Fruit fly (Drosophila melanogaster) whole organism, embryonic: ENCODE results near the gene Rab30.

Experiments used
- Ada2b ChIP-seq: fragments of 200-800 bp; sonication (Bioruptor generic); IDR thresholded peaks from 2 replicates; pipeline ENCODE4 v1.3.6; 2022; ENCODE audit warnings: missing biosample characterization, missing genetic modification characterization
- Atf6 ChIP-seq: fragments of 200-800 bp; sonication (Bioruptor generic); IDR thresholded peaks from 2 replicates; pipeline ENCODE4 v1.3.6; 2022; ENCODE audit warnings: missing biosample characterization, missing genetic modification characterization
- Bgb ChIP-seq: fragments of 200-800 bp; sonication (Bioruptor generic); IDR thresholded peaks from 2 replicates; pipeline ENCODE4 v1.3.6; 2022; ENCODE audit warnings: missing biosample characterization, missing genetic modification characterization; ENCODE audit not compliant: partially characterized antibody
- BtbVII ChIP-seq: fragments of 200-800 bp; sonication (Bioruptor generic); optimal IDR thresholded peaks from 3 replicates; lab custom pipeline; 2017; ENCODE audit warnings: missing biosample characterization, mild to moderate bottlenecking, missing genetic modification characterization
- CG10366 ChIP-seq: fragments of 200-800 bp; sonication (Bioruptor generic); IDR thresholded peaks from 2 replicates; pipeline ENCODE4 v1.3.6; 2022; ENCODE audit warnings: missing biosample characterization, missing genetic modification characterization
- CG11456 ChIP-seq: fragments of 200-800 bp; sonication (Bioruptor generic); IDR thresholded peaks from 3 replicates; pipeline ENCODE4 v1.3.6; 2022; ENCODE audit warnings: missing biosample characterization, missing genetic modification characterization
- CG13296 ChIP-seq: fragments of 200-800 bp; sonication (Bioruptor generic); optimal IDR thresholded peaks from 3 replicates; lab custom pipeline; 2018; ENCODE audit warnings: missing biosample characterization, mild to moderate bottlenecking, missing genetic modification characterization
- CG15011 ChIP-seq: fragments of 200-800 bp; sonication (Bioruptor generic); optimal IDR thresholded peaks from 3 replicates; lab custom pipeline; 2018; ENCODE audit warnings: missing biosample characterization, mild to moderate bottlenecking, missing genetic modification characterization
- CG15514 ChIP-seq: fragments of 200-800 bp; sonication (Bioruptor generic); optimal IDR thresholded peaks from 3 replicates; lab custom pipeline; 2017; ENCODE audit warnings: missing biosample characterization, missing genetic modification characterization, mild to moderate bottlenecking, moderate library complexity, missing genetic modification reagents
- CG17361 ChIP-seq: fragments of 200-800 bp; sonication (Bioruptor generic); IDR thresholded peaks from 3 replicates; pipeline ENCODE4 v1.3.6; 2022; ENCODE audit warnings: missing biosample characterization, missing genetic modification characterization
- CG17385 ChIP-seq: fragments of 200-800 bp; sonication (Bioruptor generic); optimal IDR thresholded peaks from 3 replicates; lab custom pipeline; 2018; ENCODE audit warnings: missing biosample characterization, mild to moderate bottlenecking, missing genetic modification characterization
- CG18011 ChIP-seq: fragments of 200-800 bp; sonication (Bioruptor generic); optimal IDR thresholded peaks from 2 replicates; lab custom pipeline; 2017; ENCODE audit warnings: missing biosample characterization, missing genetic modification characterization, mild to moderate bottlenecking, moderate library complexity, missing genotype
- CG34224 ChIP-seq: fragments of 200-800 bp; sonication (Bioruptor generic); IDR thresholded peaks from 3 replicates; pipeline ENCODE4 v1.3.6; 2022; ENCODE audit warnings: missing biosample characterization, missing genetic modification characterization; ENCODE audit not compliant: partially characterized antibody
- CG42726 ChIP-seq: fragments of 200-800 bp; sonication (Bioruptor generic); IDR thresholded peaks from 2 replicates; pipeline ENCODE4 v1.3.6; 2022; ENCODE audit warnings: missing biosample characterization, missing genetic modification characterization; ENCODE audit not compliant: partially characterized antibody
- CG4707 ChIP-seq: fragments of 200-800 bp; sonication (Bioruptor generic); optimal IDR thresholded peaks from 2 replicates; lab custom pipeline; 2018; ENCODE audit warnings: missing biosample characterization, mild to moderate bottlenecking, missing genetic modification characterization, moderate library complexity
- CG6254 ChIP-seq: fragments of 200-800 bp; sonication (Bioruptor generic); optimal IDR thresholded peaks from 3 replicates; lab custom pipeline; 2017; ENCODE audit warnings: mild to moderate bottlenecking, missing biosample characterization, missing genetic modification reagents, missing genetic modification characterization
- E2f1 ChIP-seq: fragments of 200-800 bp; sonication (Bioruptor generic); IDR thresholded peaks from 2 replicates; pipeline ENCODE4 v1.3.6; 2022; ENCODE audit warnings: missing biosample characterization, missing genetic modification characterization
- Hey ChIP-seq: fragments of 200-800 bp; sonication (Bioruptor generic); optimal IDR thresholded peaks from 3 replicates; lab custom pipeline; 2018; ENCODE audit warnings: missing biosample characterization, mild to moderate bottlenecking, missing genetic modification characterization
- Lim3 ChIP-seq: fragments of 200-800 bp; sonication (Bioruptor generic); IDR thresholded peaks from 2 replicates; pipeline ENCODE4 v1.3.6; 2022; ENCODE audit warnings: missing biosample characterization, missing genetic modification characterization
- NFAT ChIP-seq: fragments of 200-800 bp; sonication (Bioruptor generic); IDR thresholded peaks from 2 replicates; pipeline ENCODE4 v1.3.6; 2022; ENCODE audit warnings: missing biosample characterization, missing genetic modification characterization
- Neu2 ChIP-seq: fragments of 200-800 bp; sonication (Bioruptor generic); optimal IDR thresholded peaks from 3 replicates; lab custom pipeline; 2016; ENCODE audit warnings: missing biosample characterization, missing genetic modification characterization, borderline replicate concordance
- Nf-YC ChIP-seq: fragments of 200-800 bp; optimal IDR thresholded peaks from 3 replicates; lab custom pipeline; 2019; ENCODE audit warnings: missing biosample characterization, mild to moderate bottlenecking, missing genetic modification characterization, moderate library complexity
- Stat92E ChIP-seq, 3 experiments: fragments of >200 bp in 2 of 3; fragments of 200-800 bp in 1 of 3; sonication (Bioruptor generic) in 1 of 3; optimal IDR thresholded peaks; 2 replicates each; lab custom pipeline; 2017 to 2019; ENCODE audit warnings: missing biosample characterization in 3 of 3, missing genetic modification characterization in 3 of 3, mild to moderate bottlenecking in 1 of 3, moderate library complexity in 1 of 3
- aop ChIP-seq: fragments of 200-800 bp; sonication (Bioruptor generic); IDR thresholded peaks from 2 replicates; pipeline ENCODE4 v1.3.6; 2022; ENCODE audit warnings: missing biosample characterization, missing genetic modification characterization
- ase ChIP-seq: fragments of 200-800 bp; sonication (Bioruptor generic); IDR thresholded peaks from 3 replicates; pipeline ENCODE4 v1.3.6; 2022; ENCODE audit warnings: missing biosample characterization, missing genetic modification characterization
- ash1 ChIP-seq: fragments of 200-800 bp; sonication (Bioruptor generic); optimal IDR thresholded peaks from 2 replicates; lab custom pipeline; 2018; ENCODE audit warnings: missing biosample characterization, mild to moderate bottlenecking, missing genetic modification characterization
- ato ChIP-seq: fragments of 200-800 bp; sonication (Bioruptor generic); IDR thresholded peaks from 2 replicates; pipeline ENCODE4 v1.3.6; 2022; ENCODE audit warnings: missing biosample characterization, missing genetic modification characterization; ENCODE audit not compliant: partially characterized antibody
- bab2 ChIP-seq: fragments of 200-800 bp; sonication (Bioruptor generic); optimal IDR thresholded peaks from 2 replicates; lab custom pipeline; 2016; ENCODE audit warnings: missing biosample characterization, missing genetic modification characterization
- br ChIP-seq: fragments of >200 bp; optimal IDR thresholded peaks from 2 replicates; lab custom pipeline; 2017
- disco-r ChIP-seq: fragments of 200-800 bp; sonication (Bioruptor generic); optimal IDR thresholded peaks from 2 replicates; lab custom pipeline; 2016; ENCODE audit warnings: missing biosample characterization, missing genetic modification characterization
- gcm2 ChIP-seq: fragments of 200-800 bp; sonication (Bioruptor generic); optimal IDR thresholded peaks from 2 replicates; lab custom pipeline; 2016; ENCODE audit warnings: missing biosample characterization, missing genetic modification characterization
- ham ChIP-seq: fragments of 200-800 bp; sonication (Bioruptor generic); IDR thresholded peaks from 2 replicates; pipeline ENCODE4 v1.3.6; 2022; ENCODE audit warnings: missing biosample characterization, missing genetic modification characterization
- hth ChIP-seq: fragments of >200 bp; optimal IDR thresholded peaks from 2 replicates; lab custom pipeline; 2017; ENCODE audit warnings: inconsistent platforms
- inv ChIP-seq: fragments of 200-800 bp; sonication (Bioruptor generic); IDR thresholded peaks from 2 replicates; pipeline ENCODE4 v1.3.6; 2022; ENCODE audit warnings: missing biosample characterization, missing genetic modification characterization; ENCODE audit not compliant: partially characterized antibody
- lbe ChIP-seq: fragments of 200-800 bp; sonication (Bioruptor generic); optimal IDR thresholded peaks from 2 replicates; lab custom pipeline; 2016; ENCODE audit warnings: missing biosample characterization, mild to moderate bottlenecking, missing genetic modification characterization
- lola ChIP-seq, 3 experiments: fragments of >200 bp in 2 of 3; fragments of 200-800 bp in 1 of 3; sonication (Bioruptor generic) in 1 of 3; optimal IDR thresholded peaks; 2 replicates each; lab custom pipeline; 2017 to 2019; ENCODE audit warnings: missing biosample characterization in 3 of 3, missing genetic modification characterization in 3 of 3, mild to moderate bottlenecking in 1 of 3, moderate library complexity in 1 of 3
- lov ChIP-seq, 2 experiments: fragments of 200-800 bp in 1 of 2; fragments of >200 bp in 1 of 2; sonication (Bioruptor generic) in 1 of 2; IDR thresholded peaks in 1 of 2; optimal IDR thresholded peaks in 1 of 2; 2 replicates in 1 of 2; 3 replicates in 1 of 2; pipeline versions ENCODE4 v1.3.6 to Lab custom; 2017 to 2022; ENCODE audit warnings: missing biosample characterization in 1 of 2, missing genetic modification characterization in 1 of 2
- nmo ChIP-seq: fragments of 200-800 bp; sonication (Bioruptor generic); optimal IDR thresholded peaks from 2 replicates; lab custom pipeline; 2018; ENCODE audit warnings: missing biosample characterization, mild to moderate bottlenecking, missing genetic modification characterization, moderate library complexity
- pan ChIP-seq, 4 experiments: fragments of >200 bp in 3 of 4; fragments of 200-800 bp in 1 of 4; sonication (Bioruptor generic) in 1 of 4; optimal IDR thresholded peaks in 3 of 4; IDR thresholded peaks in 1 of 4; 2 replicates each; pipeline versions ENCODE4 v1.3.6 to Lab custom; 2017 to 2022; ENCODE audit warnings: missing biosample characterization in 2 of 4, missing genetic modification characterization in 2 of 4, mixed read lengths in 1 of 4
- shn ChIP-seq: fragments of 200-800 bp; sonication (Bioruptor generic); optimal IDR thresholded peaks from 3 replicates; lab custom pipeline; 2016; ENCODE audit warnings: missing biosample characterization, missing genetic modification characterization
- sisA ChIP-seq: fragments of 200-800 bp; sonication (Bioruptor generic); IDR thresholded peaks from 2 replicates; pipeline ENCODE4 v1.3.6; 2022; ENCODE audit warnings: missing biosample characterization, missing genetic modification characterization
- sob ChIP-seq: fragments of 200-800 bp; sonication (Bioruptor generic); IDR thresholded peaks from 2 replicates; pipeline ENCODE4 v1.3.6; 2022; ENCODE audit warnings: missing biosample characterization, missing genetic modification characterization
- tgo ChIP-seq: fragments of 200-800 bp; sonication (Bioruptor generic); IDR thresholded peaks from 3 replicates; pipeline ENCODE4 v1.3.6; 2022; ENCODE audit warnings: missing biosample characterization, missing genetic modification characterization
- tll ChIP-seq, 2 experiments: fragments of 200-800 bp in 1 of 2; fragments of >200 bp in 1 of 2; sonication (Bioruptor generic) in 1 of 2; optimal IDR thresholded peaks; 2 replicates each; lab custom pipeline; 2017 to 2019; ENCODE audit warnings: missing biosample characterization in 2 of 2, missing genetic modification characterization in 2 of 2, mild to moderate bottlenecking in 1 of 2, moderate library complexity in 1 of 2
- ttk ChIP-seq: fragments of 200-800 bp; sonication (Bioruptor generic); IDR thresholded peaks from 2 replicates; pipeline ENCODE4 v2.1.2; 2022; ENCODE audit warnings: missing biosample characterization, missing genetic modification characterization
- tup ChIP-seq: fragments of 200-800 bp; sonication (Bioruptor generic); optimal IDR thresholded peaks from 2 replicates; lab custom pipeline; 2016; ENCODE audit warnings: missing biosample characterization, mild to moderate bottlenecking, missing genetic modification characterization, moderate library complexity
- wdn ChIP-seq: fragments of 200-800 bp; sonication (Bioruptor generic); IDR thresholded peaks from 2 replicates; pipeline ENCODE4 v1.3.6; 2022; ENCODE audit warnings: missing biosample characterization, missing genetic modification characterization

Rab30 gene

DNA sequence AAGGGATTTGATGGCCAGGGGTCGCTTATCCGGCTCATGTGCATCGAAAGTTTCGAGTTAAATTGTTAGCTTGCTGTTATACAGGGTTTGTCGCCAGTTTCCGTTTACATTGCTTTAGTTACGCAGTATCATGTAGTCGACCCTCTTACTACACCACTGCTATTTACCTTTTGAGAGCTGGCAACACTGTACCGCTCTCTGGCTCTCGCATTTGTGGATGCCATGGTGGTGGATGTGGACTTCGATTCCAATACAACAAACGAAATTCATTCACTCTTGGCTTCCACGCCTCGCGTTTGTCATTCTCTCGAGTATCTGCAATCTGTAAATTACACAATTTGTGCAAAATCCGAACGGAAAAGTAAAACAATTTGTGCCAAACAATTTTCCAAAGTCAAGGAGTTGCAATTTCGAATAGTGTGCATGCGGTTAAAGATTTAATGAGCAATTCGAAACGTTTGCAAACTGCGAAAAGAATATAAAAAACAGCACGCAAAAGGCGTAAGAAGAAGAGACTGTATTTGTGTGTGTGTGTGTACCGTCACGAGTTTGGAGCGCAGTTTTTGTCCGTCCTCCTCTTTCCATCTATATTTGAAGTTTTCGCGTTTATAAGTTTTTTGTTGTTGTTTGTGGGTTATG, 16.7 kb upstream of the Rab30 start (continued):
- TF ChIP-seq CG34224 (GFP tag; lab: Robert Waterston, UW) (peak; percentile 95), tll (GFP tag; optimal IDR thresholded peaks at IDR 0.05; lab: Kevin White, UChicago) (no peak), CG4707 (GFP tag; lab: Kevin White, UChicago) (no peak), Lim3 (GFP tag; lab: Robert Waterston, UW) (no peak), Ada2b (peak; percentile 23; the same call in 1 of the 2 replicates), sisA (GFP tag; lab: Robert Waterston, UW) (peak; percentile 32; the same call in 1 of the 2 replicates), gcm2 (GFP tag; lab: Kevin White, UChicago) (no peak), Stat92E (GFP tag; optimal IDR thresholded peaks at IDR 0.05; lab: Kevin White, UChicago) (no peak), CG15011 (GFP tag; lab: Kevin White, UChicago) (no peak), shn (GFP tag; lab: Kevin White, UChicago) (peak; percentile 45), CG11456 (GFP tag; lab: Robert Waterston, UW) (0 out of 3 replicates have a peak, but pooled peaks have one; percentile 53), Hey (no peak), CG17361 (GFP tag; lab: Robert Waterston, UW) (0 out of 3 replicates have a peak, but pooled peaks have one; percentile 23), lola (GFP tag; optimal IDR thresholded peaks at IDR 0.05; lab: Kevin White, UChicago) (no peak), CG17385 (GFP tag; lab: Kevin White, UChicago) (peak; percentile 95), CG6254 (no peak), ham (GFP tag; lab: Robert Waterston, UW) (no peak), ase (no peak), tgo (GFP tag; lab: Robert Waterston, UW) (peak; percentile 24; the same call in 1 of the 3 replicates), Atf6 (GFP tag; lab: Robert Waterston, UW) (peak; percentile 53; the same call in 1 of the 2 replicates), CG15514 (GFP tag; lab: Kevin White, UChicago) (peak; percentile 19), disco-r (GFP tag; lab: Kevin White, UChicago) (no peak), CG18011 (GFP tag; lab: Kevin White, UChicago) (no peak), ato (peak; percentile 100), sob (GFP tag; lab: Robert Waterston, UW) (peak; percentile 44; the same call in 1 of the 2 replicates), pan (optimal IDR thresholded peaks at IDR 0.05; lab: Kevin White, UChicago) (peak in 1 of 2 experiments; percentile 71), pan (GFP tag; optimal IDR thresholded peaks at IDR 0.05 in 1 of 2, IDR thresholded peaks at IDR 0.05 in 1 of 2) (peak in 1 of 2 experiments; percentile 17), aop (GFP tag; lab: Robert Waterston, UW) (0 out of 2 replicates have a peak, but pooled peaks have one; percentile 20), CG42726 (GFP tag; lab: Robert Waterston, UW) (peak; percentile 80; the same call in 1 of the 2 replicates), nmo (no peak), Bgb (peak; percentile 99), CG10366 (GFP tag; lab: Robert Waterston, UW) (no peak), lbe (GFP tag; lab: Kevin White, UChicago) (peak; percentile 67), inv (GFP tag; lab: Robert Waterston, UW) (peak; percentile 90), ttk (peak; percentile 26; the same call in 1 of the 2 replicates), BtbVII (GFP tag; lab: Kevin White, UChicago) (peak; percentile 71), Nf-YC (peak; percentile 59), Neu2 (no peak), bab2 (no peak), CG13296 (GFP tag; lab: Kevin White, UChicago) (peak; percentile 60), br (lab: Kevin White, UChicago) (no peak), tup (GFP tag; lab: Kevin White, UChicago) (no peak), hth (lab: Kevin White, UChicago) (no peak), NFAT (GFP tag; lab: Robert Waterston, UW) (peak; percentile 6; the same call in 1 of the 2 replicates), lov (optimal IDR thresholded peaks at IDR 0.05; lab: Kevin White, UChicago) (no peak), lov (GFP tag; IDR thresholded peaks at IDR 0.05; lab: Robert Waterston, UW) (0 out of 3 replicates have a peak, but pooled peaks have one; percentile 13), wdn (GFP tag; lab: Robert Waterston, UW) (0 out of 2 replicates have a peak, but pooled peaks have one; percentile 14), ash1 (GFP tag; lab: Kevin White, UChicago) (peak; percentile 50), E2f1 (no peak)
